Worm (Caenorhabditis elegans): ENCODE data around the gene meg-1.

Gene meg-1

ce11 chrX:13948167-13948566 lies 18.7 kb upstream of the meg-1 start:
- no peak for TF ChIP-seq mdl-1 (tag; optimal IDR thresholded peaks at IDR 0.05)
- TF ChIP-seq fkh-8 (tag; optimal IDR thresholded peaks at IDR 0.05): no peak
- TF ChIP-seq lin-14 (GFP tag; optimal IDR thresholded peaks at IDR 0.05): peak; percentile 20
- TF ChIP-seq ztf-11 (tag; optimal IDR thresholded peaks at IDR 0.05): peak in 1 of 2 experiments; percentile 9
- TF ChIP-seq nhr-76 (tag; optimal IDR thresholded peaks at IDR 0.05): no peak
- no peak for TF ChIP-seq elt-2 (tag; optimal IDR thresholded peaks at IDR 0.05)
- TF ChIP-seq zip-4 (GFP tag; optimal IDR thresholded peaks at IDR 0.05): no peak
- no peak for TF ChIP-seq lir-3 (tag; optimal IDR thresholded peaks at IDR 0.05; ENCODE audit: poor library complexity)
- no peak for TF ChIP-seq unc-62 (GFP tag; optimal IDR thresholded peaks at IDR 0.05)
- TF ChIP-seq dsc-1 (tag; optimal IDR thresholded peaks at IDR 0.05): peak; percentile 22
- TF ChIP-seq rnt-1 (tag; optimal IDR thresholded peaks at IDR 0.05): no peak
- TF ChIP-seq aly-2 (tag; optimal IDR thresholded peaks at IDR 0.05): no peak
- TF ChIP-seq unc-30 (tag; optimal IDR thresholded peaks at IDR 0.05): no peak
- peak in 1 of 3 experiments; percentile 1 for TF ChIP-seq ceh-82 (tag; optimal IDR thresholded peaks at IDR 0.05)
- TF ChIP-seq nhr-28 (tag; optimal IDR thresholded peaks at IDR 0.05): no peak
- no peak for TF ChIP-seq unc-98 (GFP tag; IDR thresholded peaks at IDR 0.05)
- TF ChIP-seq efl-1 (optimal IDR thresholded peaks at IDR 0.05): no peak
- peak in 1 of 2 experiments; percentile 36 for TF ChIP-seq efl-1 (GFP tag; optimal IDR thresholded peaks at IDR 0.05 in 1 of 2)

- TF ChIP-seq zag-1 (tag; optimal IDR thresholded peaks at IDR 0.05) (no peak), elt-2 (tag; optimal IDR thresholded peaks at IDR 0.05) (peak; percentile 25), mab-9 (GFP tag; IDR thresholded peaks at IDR 0.05) (no peak)
Observed at ce11 chrX:13946693-13947583, 17.5 kb upstream of the meg-1 start.

ce11 chrX:13945524-13945923 lies 16.1 kb upstream of the meg-1 start:
- TF ChIP-seq ceh-63 (GFP tag; optimal IDR thresholded peaks at IDR 0.05) (no peak), rnt-1 (tag; optimal IDR thresholded peaks at IDR 0.05) (peak; percentile 57), nhr-237 (tag; optimal IDR thresholded peaks at IDR 0.05) (no peak), elt-3 (tag; optimal IDR thresholded peaks at IDR 0.05) (no peak), lin-39 (tag; optimal IDR thresholded peaks at IDR 0.05) (no peak), elt-2 (tag; optimal IDR thresholded peaks at IDR 0.05) (no peak), egl-13 (tag; optimal IDR thresholded peaks at IDR 0.05) (no peak), nhr-77 (tag; optimal IDR thresholded peaks at IDR 0.05) (no peak), hlh-17 (GFP tag; optimal IDR thresholded peaks at IDR 0.05; ENCODE audit: borderline replicate concordance) (no peak), grh-1 (GFP tag; IDR thresholded peaks at IDR 0.05) (no peak), lin-35 (GFP tag; optimal IDR thresholded peaks at IDR 0.05) (peak; percentile 23 to 38), nhr-85 (tag) (no peak), lin-14 (GFP tag; optimal IDR thresholded peaks at IDR 0.05) (peak; percentile 87), xbp-1 (tag; optimal IDR thresholded peaks at IDR 0.05) (peak; percentile 26), lir-3 (tag; optimal IDR thresholded peaks at IDR 0.05; ENCODE audit: poor library complexity) (no peak), hpl-2 (GFP tag; optimal IDR thresholded peaks at IDR 0.05) (no peak), ceh-82 (tag; optimal IDR thresholded peaks at IDR 0.05) (peak; percentile 40 to 87 (median 66)), nhr-19 (GFP tag; conservative IDR thresholded peaks at IDR 0.05) (peak; percentile 46), vab-15 (tag; optimal IDR thresholded peaks at IDR 0.05) (no peak), lin-15B (tag; optimal IDR thresholded peaks at IDR 0.05) (no peak), ceh-8 (GFP tag; optimal IDR thresholded peaks at IDR 0.05) (peak; percentile 67), nhr-11 (tag; optimal IDR thresholded peaks at IDR 0.05) (no peak), nhr-90 (tag; optimal IDR thresholded peaks at IDR 0.05; ENCODE audit: poor library complexity) (no peak), snpc-4 (tag; optimal IDR thresholded peaks at IDR 0.05) (peak; percentile 81), nhr-20 (tag; optimal IDR thresholded peaks at IDR 0.05) (peak; percentile 17), sox-4 (tag; optimal IDR thresholded peaks at IDR 0.05) (no peak), C34B4.2 (tag; optimal IDR thresholded peaks at IDR 0.05) (no peak), pqm-1 (tag; optimal IDR thresholded peaks at IDR 0.05) (no peak), ama-1 (optimal IDR thresholded peaks at IDR 0.05) (no peak), aly-2 (tag; optimal IDR thresholded peaks at IDR 0.05) (no peak), lsy-2 (tag; optimal IDR thresholded peaks at IDR 0.05) (peak in 1 of 2 experiments; percentile 56), nhr-47 (tag; optimal IDR thresholded peaks at IDR 0.05) (peak; percentile 58), nhr-12 (tag; optimal IDR thresholded peaks at IDR 0.05) (no peak), dsc-1 (tag; optimal IDR thresholded peaks at IDR 0.05) (peak; percentile 54), unc-30 (tag; optimal IDR thresholded peaks at IDR 0.05) (no peak)
